Fruit fly (Drosophila melanogaster) whole organism, embryonic: ENCODE data around the gene CG32706.

ENCODE experiments used
- Aef1 ChIP-seq: fragments of 200-800 bp; sonication (Bioruptor generic); IDR thresholded peaks from 3 replicates; pipeline ENCODE4 v1.3.6; 2022; ENCODE audit warnings: missing biosample characterization, missing genetic modification characterization
- Bgb ChIP-seq: fragments of 200-800 bp; sonication (Bioruptor generic); IDR thresholded peaks from 2 replicates; pipeline ENCODE4 v1.3.6; 2022; ENCODE audit warnings: missing biosample characterization, missing genetic modification characterization; ENCODE audit not compliant: partially characterized antibody
- CG11398 ChIP-seq: fragments of 200-800 bp; sonication (Bioruptor generic); optimal IDR thresholded peaks from 2 replicates; lab custom pipeline; 2016; ENCODE audit warnings: missing biosample characterization, missing genetic modification characterization
- CG11723 ChIP-seq: fragments of 200-800 bp; sonication (Bioruptor generic); optimal IDR thresholded peaks from 2 replicates; lab custom pipeline; 2017; ENCODE audit warnings: missing biosample characterization, mild to moderate bottlenecking, missing genetic modification characterization
- CG12071 ChIP-seq: fragments of 200-800 bp; sonication (Bioruptor generic); optimal IDR thresholded peaks from 3 replicates; lab custom pipeline; 2018; ENCODE audit warnings: missing biosample characterization, mild to moderate bottlenecking, missing genetic modification characterization
- CG12104 ChIP-seq: fragments of 200-800 bp; sonication (Bioruptor generic); optimal IDR thresholded peaks from 3 replicates; lab custom pipeline; 2016; ENCODE audit warnings: missing biosample characterization, missing genetic modification characterization
- CG15073 ChIP-seq: fragments of 200-800 bp; sonication (Bioruptor generic); optimal IDR thresholded peaks from 2 replicates; lab custom pipeline; 2016; ENCODE audit warnings: missing biosample characterization, missing genetic modification characterization
- CG16813 ChIP-seq: fragments of 200-800 bp; sonication (Bioruptor generic); IDR thresholded peaks from 3 replicates; pipeline ENCODE4 v1.3.6; 2022; ENCODE audit warnings: missing biosample characterization, missing genetic modification characterization; ENCODE audit not compliant: partially characterized antibody
- CG17361 ChIP-seq: fragments of 200-800 bp; sonication (Bioruptor generic); IDR thresholded peaks from 3 replicates; pipeline ENCODE4 v1.3.6; 2022; ENCODE audit warnings: missing biosample characterization, missing genetic modification characterization
- CG17802 ChIP-seq: fragments of 200-800 bp; sonication (Bioruptor generic); optimal IDR thresholded peaks from 2 replicates; lab custom pipeline; 2018; ENCODE audit warnings: missing biosample characterization, mild to moderate bottlenecking, missing genetic modification characterization, moderate library complexity
- CG2202 ChIP-seq: fragments of 200-800 bp; sonication (Bioruptor generic); optimal IDR thresholded peaks from 2 replicates; lab custom pipeline; 2018; ENCODE audit warnings: missing biosample characterization, mild to moderate bottlenecking, missing genetic modification characterization
- CG2712 ChIP-seq: fragments of 200-800 bp; optimal IDR thresholded peaks from 3 replicates; lab custom pipeline; 2019; ENCODE audit warnings: missing biosample characterization, mild to moderate bottlenecking, missing genetic modification characterization, moderate library complexity
- CG34422 ChIP-seq: fragments of 200-800 bp; sonication (Bioruptor generic); IDR thresholded peaks from 3 replicates; pipeline ENCODE4 v1.3.6; 2022; ENCODE audit warnings: missing biosample characterization, missing genetic modification characterization
- CG4360 ChIP-seq: fragments of 200-800 bp; sonication (Bioruptor generic); IDR thresholded peaks from 2 replicates; pipeline ENCODE4 v1.3.6; 2022; ENCODE audit warnings: missing biosample characterization, missing genetic modification characterization
- CG43689 ChIP-seq: fragments of 200-800 bp; sonication (Bioruptor generic); IDR thresholded peaks from 2 replicates; pipeline ENCODE4 v1.3.6; 2022; ENCODE audit warnings: missing biosample characterization, missing genetic modification characterization
- CG4404 ChIP-seq: fragments of 200-800 bp; sonication (Bioruptor generic); IDR thresholded peaks from 2 replicates; pipeline ENCODE4 v1.3.6; 2022; ENCODE audit warnings: missing biosample characterization, missing genetic modification characterization
- CG6654 ChIP-seq: fragments of 200-800 bp; sonication (Bioruptor generic); optimal IDR thresholded peaks from 2 replicates; lab custom pipeline; 2017; ENCODE audit warnings: missing biosample characterization, mild to moderate bottlenecking, missing genetic modification characterization
- CG6854 ChIP-seq: fragments of 200-800 bp; sonication (Bioruptor generic); optimal IDR thresholded peaks from 3 replicates; lab custom pipeline; 2017; ENCODE audit warnings: missing biosample characterization, mild to moderate bottlenecking, missing genetic modification characterization
- CG8281 ChIP-seq: fragments of 200-800 bp; sonication (Bioruptor generic); optimal IDR thresholded peaks from 2 replicates; lab custom pipeline; 2018; ENCODE audit warnings: missing biosample characterization, mild to moderate bottlenecking, missing genetic modification characterization, moderate library complexity
- CG9797 ChIP-seq: fragments of 200-800 bp; sonication (Bioruptor generic); optimal IDR thresholded peaks from 3 replicates; lab custom pipeline; 2018; ENCODE audit warnings: missing biosample characterization, mild to moderate bottlenecking, missing genetic modification characterization
- CTCF ChIP-seq: fragments of 200-800 bp; sonication (Bioruptor generic); optimal IDR thresholded peaks from 2 replicates; lab custom pipeline; 2017; ENCODE audit warnings: missing biosample characterization, mild to moderate bottlenecking, missing genetic modification characterization, moderate library complexity
- Dip3 ChIP-seq: fragments of 200-800 bp; sonication (Bioruptor generic); optimal IDR thresholded peaks from 3 replicates; lab custom pipeline; 2016; ENCODE audit warnings: missing biosample characterization, missing genetic modification characterization
- E2f1 ChIP-seq: fragments of 200-800 bp; sonication (Bioruptor generic); IDR thresholded peaks from 2 replicates; pipeline ENCODE4 v1.3.6; 2022; ENCODE audit warnings: missing biosample characterization, missing genetic modification characterization
- Fer2 ChIP-seq: fragments of 200-800 bp; sonication (Bioruptor generic); optimal IDR thresholded peaks from 2 replicates; lab custom pipeline; 2018; ENCODE audit warnings: missing biosample characterization, mild to moderate bottlenecking, missing genetic modification characterization, moderate library complexity
- Neu2 ChIP-seq: fragments of 200-800 bp; sonication (Bioruptor generic); optimal IDR thresholded peaks from 3 replicates; lab custom pipeline; 2016; ENCODE audit warnings: missing biosample characterization, missing genetic modification characterization, borderline replicate concordance
- Ssrp ChIP-seq: fragments of 200-800 bp; sonication (Bioruptor generic); optimal IDR thresholded peaks from 2 replicates; lab custom pipeline; 2018; ENCODE audit warnings: missing biosample characterization, mild to moderate bottlenecking, missing genetic modification characterization, moderate library complexity
- Tbp ChIP-seq: fragments of >200 bp; optimal IDR thresholded peaks from 2 replicates; lab custom pipeline; 2018; ENCODE audit warnings: missing biosample characterization, missing genetic modification characterization
- ato ChIP-seq: fragments of 200-800 bp; sonication (Bioruptor generic); IDR thresholded peaks from 2 replicates; pipeline ENCODE4 v1.3.6; 2022; ENCODE audit warnings: missing biosample characterization, missing genetic modification characterization; ENCODE audit not compliant: partially characterized antibody
- bab2 ChIP-seq: fragments of 200-800 bp; sonication (Bioruptor generic); optimal IDR thresholded peaks from 2 replicates; lab custom pipeline; 2016; ENCODE audit warnings: missing biosample characterization, missing genetic modification characterization
- cas ChIP-seq: fragments of 200-800 bp; sonication (Bioruptor generic); IDR thresholded peaks from 2 replicates; pipeline ENCODE4 v1.3.6; 2022; ENCODE audit warnings: missing biosample characterization, missing genetic modification characterization
- chm ChIP-seq: fragments of 200-800 bp; sonication (Bioruptor generic); IDR thresholded peaks from 2 replicates; pipeline ENCODE4 v1.3.6; 2022; ENCODE audit warnings: missing biosample characterization, missing genetic modification characterization
- corto ChIP-seq: fragments of 200-800 bp; sonication (Bioruptor generic); optimal IDR thresholded peaks from 2 replicates; lab custom pipeline; 2016; ENCODE audit warnings: missing biosample characterization, mild to moderate bottlenecking, missing genetic modification characterization, moderate library complexity
- croc ChIP-seq: fragments of 200-800 bp; sonication (Bioruptor generic); conservative IDR thresholded peaks from 3 replicates; pipeline ENCODE4 v1.3.6; 2022; ENCODE audit warnings: missing biosample characterization, missing genetic modification characterization
- dysf ChIP-seq: fragments of 200-800 bp; sonication (Bioruptor generic); IDR thresholded peaks from 3 replicates; pipeline ENCODE4 v1.3.6; 2022; ENCODE audit warnings: missing biosample characterization, missing genetic modification characterization
- fd102C ChIP-seq: fragments of 200-800 bp; sonication (Bioruptor generic); optimal IDR thresholded peaks from 2 replicates; lab custom pipeline; 2018; ENCODE audit warnings: missing biosample characterization, mild to moderate bottlenecking, missing genetic modification characterization, moderate library complexity
- gce ChIP-seq: fragments of 200-800 bp; sonication (Bioruptor generic); IDR thresholded peaks from 3 replicates; pipeline ENCODE4 v1.3.6; 2022; ENCODE audit warnings: missing biosample characterization, missing genetic modification characterization
- hb ChIP-seq: fragments of 200-800 bp; sonication (Bioruptor generic); IDR thresholded peaks from 3 replicates; pipeline ENCODE4 v1.3.6; 2022; ENCODE audit warnings: missing biosample characterization, missing genetic modification characterization; ENCODE audit not compliant: partially characterized antibody
- hbn ChIP-seq: fragments of 200-800 bp; sonication (Bioruptor generic); IDR thresholded peaks from 2 replicates; pipeline ENCODE4 v1.3.6; 2022; ENCODE audit warnings: missing biosample characterization, missing genetic modification characterization; ENCODE audit not compliant: partially characterized antibody
- kah ChIP-seq: fragments of 200-800 bp; sonication (Bioruptor generic); optimal IDR thresholded peaks from 2 replicates; lab custom pipeline; 2018; ENCODE audit warnings: missing biosample characterization, mild to moderate bottlenecking, missing genetic modification characterization
- lilli ChIP-seq: fragments of 200-800 bp; sonication (Bioruptor generic); optimal IDR thresholded peaks from 3 replicates; lab custom pipeline; 2016; ENCODE audit warnings: missing biosample characterization, missing genetic modification characterization
- nom ChIP-seq: fragments of 200-800 bp; sonication (Bioruptor generic); optimal IDR thresholded peaks from 2 replicates; lab custom pipeline; 2017; ENCODE audit warnings: missing biosample characterization, missing genetic modification characterization, mild to moderate bottlenecking, moderate library complexity, missing genetic modification reagents
- org-1 ChIP-seq: fragments of 200-800 bp; sonication (Bioruptor generic); optimal IDR thresholded peaks from 2 replicates; lab custom pipeline; 2017; ENCODE audit warnings: missing biosample characterization, missing genetic modification characterization
- peb ChIP-seq: fragments of 200-800 bp; sonication (Bioruptor generic); IDR thresholded peaks from 2 replicates; pipeline ENCODE4 v1.3.6; 2022; ENCODE audit warnings: missing biosample characterization, missing genetic modification characterization
- prd ChIP-seq, 3 experiments: fragments of >200 bp in 2 of 3; fragments of 200-800 bp in 1 of 3; sonication (Bioruptor generic) in 1 of 3; optimal IDR thresholded peaks in 2 of 3; IDR thresholded peaks in 1 of 3; 2 replicates in 2 of 3; 3 replicates in 1 of 3; pipeline versions ENCODE4 v1.3.6 to Lab custom; 2017 to 2022; ENCODE audit warnings: missing biosample characterization in 1 of 3, missing genetic modification characterization in 1 of 3
- repo ChIP-seq: fragments of 200-800 bp; sonication (Bioruptor generic); optimal IDR thresholded peaks from 2 replicates; lab custom pipeline; 2016; ENCODE audit warnings: missing biosample characterization, missing genetic modification characterization
- ro ChIP-seq: fragments of 200-800 bp; sonication (Bioruptor generic); IDR thresholded peaks from 2 replicates; pipeline ENCODE4 v1.3.6; 2022; ENCODE audit warnings: missing biosample characterization, missing genetic modification characterization
- row ChIP-seq: fragments of 200-800 bp; sonication (Bioruptor generic); IDR thresholded peaks from 3 replicates; pipeline ENCODE4 v1.3.6; 2022; ENCODE audit warnings: missing biosample characterization, missing genetic modification characterization
- seq ChIP-seq: fragments of 200-800 bp; sonication (Bioruptor generic); IDR thresholded peaks from 2 replicates; pipeline ENCODE4 v1.3.6; 2022; ENCODE audit warnings: missing biosample characterization, missing genetic modification characterization
- sima ChIP-seq: fragments of 200-800 bp; sonication (Bioruptor generic); optimal IDR thresholded peaks from 2 replicates; lab custom pipeline; 2016; ENCODE audit warnings: missing biosample characterization, missing genetic modification characterization
- toy ChIP-seq: fragments of 200-800 bp; sonication (Bioruptor generic); IDR thresholded peaks from 2 replicates; pipeline ENCODE4 v1.3.6; 2022; ENCODE audit warnings: missing biosample characterization, missing genetic modification characterization
- zf30C ChIP-seq: fragments of 200-800 bp; sonication (Bioruptor generic); optimal IDR thresholded peaks from 3 replicates; lab custom pipeline; 2018; ENCODE audit warnings: missing biosample characterization, mild to moderate bottlenecking, missing genetic modification characterization
- zfh2 ChIP-seq: fragments of 200-800 bp; sonication (Bioruptor generic); optimal IDR thresholded peaks from 2 replicates; lab custom pipeline; 2016; ENCODE audit warnings: missing biosample characterization, missing genetic modification characterization

Gene CG32706

DNA sequence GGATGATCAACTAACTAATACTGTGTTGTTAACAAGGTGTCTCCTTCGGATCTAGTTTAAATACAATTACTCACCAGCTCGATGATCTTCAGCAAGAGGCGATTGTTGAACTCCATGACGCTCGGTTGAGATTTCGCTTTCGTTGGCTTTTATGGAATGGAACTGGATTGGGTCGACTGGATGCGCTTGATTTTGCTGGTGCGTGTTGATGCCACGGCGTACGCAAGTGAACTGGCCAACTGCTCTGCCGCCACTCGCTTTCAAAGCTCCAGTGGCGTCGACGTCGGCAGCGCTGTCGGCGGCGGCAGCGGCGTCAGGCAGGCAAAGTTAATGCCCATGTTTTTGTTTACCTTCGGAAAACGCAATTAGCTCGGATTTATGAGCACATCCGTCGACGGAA is 8.7 kb upstream of the CG32706 start, which contains the start of gene CG44325 (continued):
- TF ChIP-seq CG8281 (tag; lab: Kevin White, UChicago) = no peak
- TF ChIP-seq CG6854 (GFP tag; lab: Kevin White, UChicago) = no peak
- peak; percentile 39 for TF ChIP-seq CG12071
- TF ChIP-seq zf30C = no peak
- no peak for TF ChIP-seq CG2712 (tag; lab: Kevin White, UChicago)
- no peak for TF ChIP-seq CG43689 (GFP tag; lab: Robert Waterston, UW)
- TF ChIP-seq Ssrp (tag; lab: Kevin White, UChicago) = no peak
- TF ChIP-seq fd102C (GFP tag; lab: Kevin White, UChicago) = no peak
- TF ChIP-seq repo (GFP tag; lab: Kevin White, UChicago) = no peak
- TF ChIP-seq bab2 = no peak
- peak; percentile 75 for TF ChIP-seq chm (GFP tag; lab: Robert Waterston, UW)
- TF ChIP-seq CG11723 = no peak
- no peak for TF ChIP-seq cas
- TF ChIP-seq croc (GFP tag; lab: Robert Waterston, UW) = no peak
- no peak for TF ChIP-seq CG4404 (GFP tag; lab: Robert Waterston, UW)
- no peak for TF ChIP-seq prd (optimal IDR thresholded peaks at IDR 0.05; lab: Kevin White, UChicago)
- TF ChIP-seq prd (GFP tag; IDR thresholded peaks at IDR 0.05; lab: Robert Waterston, UW) = no peak
- TF ChIP-seq seq = no peak
- TF ChIP-seq CG12104 = no peak
- no peak for TF ChIP-seq ato (GFP tag; lab: Robert Waterston, UW)
- TF ChIP-seq CG16813 = no peak
- TF ChIP-seq sima (GFP tag; lab: Kevin White, UChicago) = no peak
- no peak for TF ChIP-seq ro (GFP tag; lab: Robert Waterston, UW)
- TF ChIP-seq peb (GFP tag; lab: Robert Waterston, UW) = no peak
- TF ChIP-seq CTCF (GFP tag; lab: Kevin White, UChicago) = no peak
- TF ChIP-seq CG17361 (GFP tag; lab: Robert Waterston, UW) = no peak
- TF ChIP-seq kah (GFP tag; lab: Kevin White, UChicago) = no peak
- no peak for TF ChIP-seq dysf (GFP tag; lab: Robert Waterston, UW)
- no peak for TF ChIP-seq CG34422 (GFP tag; lab: Robert Waterston, UW)
- TF ChIP-seq row (GFP tag; lab: Robert Waterston, UW) = no peak
- no peak for TF ChIP-seq CG15073 (GFP tag; lab: Kevin White, UChicago)
- TF ChIP-seq corto (GFP tag; lab: Kevin White, UChicago) = no peak
- TF ChIP-seq CG6654 = no peak
- no peak for TF ChIP-seq CG9797
- TF ChIP-seq Neu2 (GFP tag; lab: Kevin White, UChicago) = no peak
- no peak for TF ChIP-seq CG2202
- no peak for TF ChIP-seq E2f1
- no peak for TF ChIP-seq CG17802 (tag; lab: Kevin White, UChicago)
- TF ChIP-seq hbn (GFP tag; lab: Robert Waterston, UW) = no peak
- TF ChIP-seq Aef1 (GFP tag; lab: Robert Waterston, UW) = no peak
- TF ChIP-seq Fer2 (tag; lab: Kevin White, UChicago) = no peak
- no peak for TF ChIP-seq lilli (GFP tag; lab: Kevin White, UChicago)
- peak; percentile 16 for TF ChIP-seq CG11398
- peak; percentile 46; the same call in 1 of the 2 replicates for TF ChIP-seq Bgb (GFP tag; lab: Robert Waterston, UW)
- TF ChIP-seq CG4360 = no peak
- TF ChIP-seq Dip3 (GFP tag; lab: Kevin White, UChicago) = no peak
- no peak for TF ChIP-seq hb (GFP tag; lab: Robert Waterston, UW)
- TF ChIP-seq gce = no peak
- no peak for TF ChIP-seq toy (GFP tag; lab: Robert Waterston, UW)
- TF ChIP-seq org-1 = no peak
- no peak for TF ChIP-seq Tbp
- peak; percentile 81 for TF ChIP-seq nom (GFP tag; lab: Kevin White, UChicago)
- no peak for TF ChIP-seq zfh2
